ENCODE assay signal across 1 fruit fly cellular context in genomic region chr4:1064219-1064618, dm6.
TF ChIP-seq lines count a peak whose summit lies in the region.

No protein-coding gene starts in this region.

TF ChIP-seq in whole organism, embryonic, 481 proteins besides CTCF, POLR2A, EP300 and RAD21 (continued from another document):
- TF ChIP-seq CG15073 (GFP tag; optimal IDR thresholded peaks at IDR 0.05; lab: Kevin White, UChicago) (no peak), CG17361 (GFP tag; IDR thresholded peaks at IDR 0.05; lab: Robert Waterston, UW) (peak; percentile 45; the same call in 2 of the 3 replicates), CG30403 (GFP tag; optimal IDR thresholded peaks at IDR 0.05; lab: Kevin White, UChicago) (peak; percentile 7), CG4707 (GFP tag; optimal IDR thresholded peaks at IDR 0.05; lab: Kevin White, UChicago) (no peak), al (GFP tag; IDR thresholded peaks at IDR 0.05; lab: Robert Waterston, UW) (no peak), CG3407 (GFP tag; optimal IDR thresholded peaks at IDR 0.05; lab: Kevin White, UChicago) (peak; percentile 3), CG3281 (GFP tag; optimal IDR thresholded peaks at IDR 0.05; lab: Kevin White, UChicago) (peak; percentile 27), p53 (GFP tag; optimal IDR thresholded peaks at IDR 0.05; lab: Kevin White, UChicago) (no peak), grau (tag; optimal IDR thresholded peaks at IDR 0.05; lab: Kevin White, UChicago) (no peak), ind (GFP tag; optimal IDR thresholded peaks at IDR 0.05; lab: Kevin White, UChicago) (peak; percentile 10), Hand (GFP tag; optimal IDR thresholded peaks at IDR 0.05; lab: Kevin White, UChicago) (no peak), CG7372 (GFP tag; IDR thresholded peaks at IDR 0.05; lab: Robert Waterston, UW) (no peak), CG10654 (GFP tag; optimal IDR thresholded peaks at IDR 0.05; lab: Kevin White, UChicago) (peak; percentile 36), br (optimal IDR thresholded peaks at IDR 0.05; lab: Kevin White, UChicago) (no peak), CG12299 (tag; optimal IDR thresholded peaks at IDR 0.05; lab: Kevin White, UChicago) (no peak), cad (GFP tag; optimal IDR thresholded peaks at IDR 0.05; lab: Kevin White, UChicago) (no peak), Asciz (GFP tag; optimal IDR thresholded peaks at IDR 0.05; lab: Kevin White, UChicago) (no peak), unpg (GFP tag; optimal IDR thresholded peaks at IDR 0.05; lab: Kevin White, UChicago) (no peak), Sry-β (GFP tag; optimal IDR thresholded peaks at IDR 0.05; lab: Kevin White, UChicago) (no peak), CG13624 (GFP tag; optimal IDR thresholded peaks at IDR 0.05; lab: Kevin White, UChicago) (no peak), CG12769 (tag; optimal IDR thresholded peaks at IDR 0.05; lab: Kevin White, UChicago) (no peak), Chrac-16 (GFP tag; optimal IDR thresholded peaks at IDR 0.05; lab: Kevin White, UChicago) (peak; percentile 3), CG6765 (GFP tag; optimal IDR thresholded peaks at IDR 0.05; lab: Kevin White, UChicago) (no peak), CG3726 (GFP tag; IDR thresholded peaks at IDR 0.05; lab: Robert Waterston, UW) (no peak), HmgZ (tag; optimal IDR thresholded peaks at IDR 0.05; lab: Kevin White, UChicago) (no peak), CG14860 (GFP tag; IDR thresholded peaks at IDR 0.05; lab: Robert Waterston, UW; ENCODE audit: partially characterized antibody) (no peak), CG11398 (GFP tag; optimal IDR thresholded peaks at IDR 0.05; lab: Kevin White, UChicago) (no peak), Xbp1 (GFP tag; optimal IDR thresholded peaks at IDR 0.05; lab: Kevin White, UChicago) (peak; percentile 34), CG13123 (GFP tag; optimal IDR thresholded peaks at IDR 0.05; lab: Kevin White, UChicago) (peak; percentile 11), slou (GFP tag; optimal IDR thresholded peaks at IDR 0.05; lab: Kevin White, UChicago) (no peak), CG14710 (tag; optimal IDR thresholded peaks at IDR 0.05; lab: Kevin White, UChicago) (peak; percentile 7), HHEX (GFP tag; optimal IDR thresholded peaks at IDR 0.05; lab: Kevin White, UChicago) (no peak), zf30C (GFP tag; optimal IDR thresholded peaks at IDR 0.05; lab: Kevin White, UChicago) (peak; percentile 75), CG17359 (tag; optimal IDR thresholded peaks at IDR 0.05; lab: Kevin White, UChicago) (peak; percentile 7), CG4424 (GFP tag; optimal IDR thresholded peaks at IDR 0.05; lab: Kevin White, UChicago) (peak; percentile 28), pnt (GFP tag; optimal IDR thresholded peaks at IDR 0.05; lab: Kevin White, UChicago) (no peak), pum (GFP tag; optimal IDR thresholded peaks at IDR 0.05; lab: Kevin White, UChicago) (no peak), fd3F (GFP tag; optimal IDR thresholded peaks at IDR 0.05; lab: Kevin White, UChicago) (peak; percentile 10), CG17385 (GFP tag; optimal IDR thresholded peaks at IDR 0.05; lab: Kevin White, UChicago) (peak; percentile 10), Hr39 (optimal IDR thresholded peaks at IDR 0.05; lab: Kevin White, UChicago) (no peak), CG16779 (GFP tag; IDR thresholded peaks at IDR 0.05; lab: Robert Waterston, UW) (no peak), zen (tag; optimal IDR thresholded peaks at IDR 0.05; lab: Kevin White, UChicago) (no peak), gem (tag; optimal IDR thresholded peaks at IDR 0.05; lab: Kevin White, UChicago) (peak; percentile 65), gro (GFP tag; optimal IDR thresholded peaks at IDR 0.05; lab: Kevin White, UChicago) (no peak), Rx (GFP tag; IDR thresholded peaks at IDR 0.05; lab: Robert Waterston, UW) (no peak), CG3065 (GFP tag; optimal IDR thresholded peaks at IDR 0.05; lab: Kevin White, UChicago) (no peak), tin (GFP tag; optimal IDR thresholded peaks at IDR 0.05; lab: Kevin White, UChicago) (peak; percentile 24), twi (tag; optimal IDR thresholded peaks at IDR 0.05; lab: Kevin White, UChicago) (no peak), E2f1 (GFP tag; IDR thresholded peaks at IDR 0.05; lab: Robert Waterston, UW) (0 out of 2 replicates have a peak, but pooled peaks have one; percentile 38), Ets65A (GFP tag; lab: Kevin White, UChicago) (peak; percentile 26), CG8388 (GFP tag; optimal IDR thresholded peaks at IDR 0.05; lab: Kevin White, UChicago) (peak; percentile 57), cas (GFP tag; IDR thresholded peaks at IDR 0.05; lab: Robert Waterston, UW) (no peak), bcd (GFP tag; optimal IDR thresholded peaks at IDR 0.05; lab: Kevin White, UChicago) (peak; percentile 20), bsh (GFP tag; optimal IDR thresholded peaks at IDR 0.05; lab: Kevin White, UChicago) (peak in 1 of 2 experiments; percentile 27), dmrt99B (tag; optimal IDR thresholded peaks at IDR 0.05; lab: Kevin White, UChicago) (peak; percentile 26), CG9727 (GFP tag; optimal IDR thresholded peaks at IDR 0.05; lab: Kevin White, UChicago) (peak; percentile 31), hth (optimal IDR thresholded peaks at IDR 0.05; lab: Kevin White, UChicago) (no peak), CG1602 (GFP tag; optimal IDR thresholded peaks at IDR 0.05; lab: Kevin White, UChicago) (peak; percentile 9), CG7745 (tag; optimal IDR thresholded peaks at IDR 0.05; lab: Kevin White, UChicago) (no peak), nmo (GFP tag; optimal IDR thresholded peaks at IDR 0.05; lab: Kevin White, UChicago) (peak; percentile 10), gsb-n (tag; optimal IDR thresholded peaks at IDR 0.05; lab: Kevin White, UChicago) (peak; percentile 22), Dref (GFP tag; IDR thresholded peaks at IDR 0.05; lab: Robert Waterston, UW) (no peak), Sox100B (GFP tag; optimal IDR thresholded peaks at IDR 0.05; lab: Kevin White, UChicago) (no peak), phol (tag; optimal IDR thresholded peaks at IDR 0.05; lab: Kevin White, UChicago) (peak; percentile 38), Dfd (GFP tag; optimal IDR thresholded peaks at IDR 0.05; lab: Kevin White, UChicago) (no peak), CG7357 (GFP tag; IDR thresholded peaks at IDR 0.05; lab: Robert Waterston, UW) (no peak), tgo (GFP tag; IDR thresholded peaks at IDR 0.05; lab: Robert Waterston, UW) (no peak), Sry-δ (GFP tag; optimal IDR thresholded peaks at IDR 0.05; lab: Kevin White, UChicago) (no peak), pho (GFP tag; optimal IDR thresholded peaks at IDR 0.05; lab: Kevin White, UChicago) (no peak), Xrp1 (GFP tag; IDR thresholded peaks at IDR 0.05; lab: Robert Waterston, UW) (peak; percentile 30; the same call in 1 of the 2 replicates), Side (GFP tag; optimal IDR thresholded peaks at IDR 0.05; lab: Kevin White, UChicago) (no peak), seq (GFP tag; IDR thresholded peaks at IDR 0.05; lab: Robert Waterston, UW) (no peak), ATbp (GFP tag; optimal IDR thresholded peaks at IDR 0.05; lab: Kevin White, UChicago) (peak; percentile 32), knrl (GFP tag; IDR thresholded peaks at IDR 0.05; lab: Robert Waterston, UW; ENCODE audit: partially characterized antibody) (no peak), PHDP (tag; optimal IDR thresholded peaks at IDR 0.05; lab: Kevin White, UChicago) (peak; percentile 7)
